Worm (Caenorhabditis elegans) whole organism, L4 larva: Measurements from ENCODE around the gene vps-53.

Experiments
- D1046.2 ChIP-seq: fragments of 200-800 bp; sonication (Bioruptor generic); IDR thresholded peaks from 2 replicates; pipeline ENCODE4 v1.3.6; 2022; ENCODE audit warnings: missing genetic modification characterization, missing compliant biosample characterization
- F10B5.3 ChIP-seq: sonication (generic microtip); optimal IDR thresholded peaks from 2 replicates; lab custom pipeline; 2016; ENCODE audit warnings: mild to moderate bottlenecking, missing genetic modification characterization, missing compliant biosample characterization
- F26F4.8 ChIP-seq: fragments of 200-800 bp; sonication (Bioruptor generic); conservative IDR thresholded peaks from 2 replicates; pipeline ENCODE4 v1.3.6; 2022; ENCODE audit warnings: missing genetic modification characterization, missing compliant biosample characterization
- F37D6.2 ChIP-seq: sonication (generic microtip); optimal IDR thresholded peaks from 2 replicates; lab custom pipeline; 2016; ENCODE audit warnings: mild to moderate bottlenecking, missing genetic modification characterization, missing compliant biosample characterization
- F49E8.2 ChIP-seq: sonication (generic microtip); optimal IDR thresholded peaks from 2 replicates; lab custom pipeline; 2016; ENCODE audit warnings: missing compliant biosample characterization, mild to moderate bottlenecking, missing genetic modification characterization, borderline replicate concordance
- R02D3.7 ChIP-seq: fragments of 150-350 bp; sonication (generic microtip); optimal IDR thresholded peaks from 3 replicates; lab custom pipeline; 2014; ENCODE audit warnings: missing biosample characterization, missing genetic modification characterization
- T26A8.4 ChIP-seq: fragments of 200-800 bp; sonication (Bioruptor generic); IDR thresholded peaks from 2 replicates; pipeline ENCODE4 v1.3.6; 2022; ENCODE audit warnings: missing genetic modification characterization, missing compliant biosample characterization
- Y48G9A.11 ChIP-seq: fragments of 200-800 bp; sonication (Bioruptor generic); IDR thresholded peaks from 2 replicates; pipeline ENCODE4 v1.3.6; 2022; ENCODE audit warnings: missing genetic modification reagents, missing genetic modification characterization, missing compliant biosample characterization
- Y5F2A.4 ChIP-seq: fragments of 200-800 bp; sonication (Bioruptor generic); optimal IDR thresholded peaks from 2 replicates; lab custom pipeline; 2018; ENCODE audit warnings: mild to moderate bottlenecking, missing genetic modification characterization, missing compliant biosample characterization
- Y75B8A.6 ChIP-seq: fragments of 200-800 bp; sonication (Bioruptor generic); IDR thresholded peaks from 2 replicates; pipeline ENCODE4 v1.3.6; 2022; ENCODE audit warnings: missing genetic modification reagents, missing genetic modification characterization, missing compliant biosample characterization
- ZK337.2 ChIP-seq: fragments of 200-800 bp; sonication (Bioruptor generic); IDR thresholded peaks from 2 replicates; pipeline ENCODE4 v1.3.6; 2022; ENCODE audit warnings: missing genetic modification reagents, missing genetic modification characterization, missing compliant biosample characterization
- ZK546.5 ChIP-seq, 2 experiments: sonication (generic microtip); optimal IDR thresholded peaks; 2 replicates each; lab custom pipeline; 2017; ENCODE audit warnings: missing biosample characterization in 2 of 2, missing genetic modification characterization in 2 of 2
- aly-2 ChIP-seq: sonication (generic microtip); optimal IDR thresholded peaks from 2 replicates; lab custom pipeline; 2018; ENCODE audit warnings: missing biosample characterization, missing genetic modification characterization
- attf-4 ChIP-seq: sonication (generic microtip); optimal IDR thresholded peaks from 3 replicates; lab custom pipeline; 2017; ENCODE audit warnings: missing biosample characterization, missing genetic modification characterization
- ceh-32 ChIP-seq: sonication (generic microtip); optimal IDR thresholded peaks from 2 replicates; lab custom pipeline; 2016; ENCODE audit warnings: mild to moderate bottlenecking, missing genetic modification characterization, missing compliant biosample characterization; ENCODE audit not compliant: poor library complexity
- ces-1 ChIP-seq: fragments of 150-350 bp; sonication (generic microtip); optimal IDR thresholded peaks from 4 replicates; lab custom pipeline; 2014; ENCODE audit warnings: missing biosample characterization, missing genetic modification reagents, missing genetic modification characterization
- cey-2 ChIP-seq: sonication (generic microtip); optimal IDR thresholded peaks from 3 replicates; lab custom pipeline; 2017; ENCODE audit warnings: missing genetic modification characterization, mild to moderate bottlenecking, missing compliant biosample characterization, antibody characterized with exemption, borderline replicate concordance; ENCODE audit not compliant: insufficient read depth
- daf-12 ChIP-seq: fragments of 150-350 bp; optimal IDR thresholded peaks from 2 replicates; lab custom pipeline; 2014; ENCODE audit warnings: missing biosample characterization, missing genetic modification reagents, missing genetic modification characterization
- daf-16 ChIP-seq, 3 experiments: sonication (generic microtip); optimal IDR thresholded peaks; 2 replicates each; lab custom pipeline; 2016 to 2017; ENCODE audit warnings: missing genetic modification characterization in 3 of 3, missing genetic modification reagents in 3 of 3, mild to moderate bottlenecking in 2 of 3, missing compliant biosample characterization in 2 of 3, missing biosample characterization in 1 of 3, moderate library complexity in 1 of 3
- dmd-6 ChIP-seq: fragments of 200-800 bp; sonication (Bioruptor generic); IDR thresholded peaks from 2 replicates; pipeline ENCODE4 v1.3.6; 2022; ENCODE audit warnings: missing genetic modification reagents, missing genetic modification characterization, missing compliant biosample characterization
- dmd-9 ChIP-seq: fragments of 200-800 bp; sonication (Bioruptor generic); IDR thresholded peaks from 2 replicates; pipeline ENCODE4 v1.3.6; 2022; ENCODE audit warnings: missing genetic modification reagents, missing genetic modification characterization, missing compliant biosample characterization
- duxl-1 ChIP-seq: sonication (generic microtip); optimal IDR thresholded peaks from 2 replicates; lab custom pipeline; 2016; ENCODE audit warnings: mild to moderate bottlenecking, missing genetic modification characterization, moderate library complexity, missing compliant biosample characterization; ENCODE audit not compliant: poor library complexity
- dve-1 ChIP-seq: sonication (generic microtip); optimal IDR thresholded peaks from 2 replicates; lab custom pipeline; 2017; ENCODE audit warnings: antibody characterized with exemption, mild to moderate bottlenecking, missing genetic modification characterization, missing compliant biosample characterization; ENCODE audit not compliant: insufficient read depth
- fos-1 ChIP-seq: fragments of 150-350 bp; optimal IDR thresholded peaks from 2 replicates; lab custom pipeline; 2014; ENCODE audit warnings: missing biosample characterization, missing genetic modification characterization
- hlh-11 ChIP-seq: fragments of 200-800 bp; sonication (Bioruptor generic); optimal IDR thresholded peaks from 2 replicates; lab custom pipeline; 2018; ENCODE audit warnings: mild to moderate bottlenecking, missing genetic modification characterization, missing compliant biosample characterization
- hmg-1.1 ChIP-seq: fragments of 200-800 bp; sonication (Bioruptor generic); IDR thresholded peaks from 2 replicates; pipeline ENCODE4 v1.3.6; 2022; ENCODE audit warnings: missing genetic modification reagents, missing genetic modification characterization, missing compliant biosample characterization
- jun-1 ChIP-seq: fragments of 150-350 bp; optimal IDR thresholded peaks from 2 replicates; lab custom pipeline; 2014; ENCODE audit warnings: missing biosample characterization, missing genetic modification reagents, missing genetic modification characterization
- lim-7 ChIP-seq: fragments of 200-800 bp; sonication (Bioruptor generic); IDR thresholded peaks from 2 replicates; pipeline ENCODE4 v1.3.6; 2022; ENCODE audit warnings: missing genetic modification characterization, missing compliant biosample characterization
- lin-1 ChIP-seq: fragments of 200-800 bp; sonication (Bioruptor generic); IDR thresholded peaks from 2 replicates; pipeline ENCODE4 v1.3.6; 2022; ENCODE audit warnings: missing genetic modification reagents, missing genetic modification characterization, missing compliant biosample characterization
- lin-13 ChIP-seq: fragments of 150-350 bp; optimal IDR thresholded peaks from 2 replicates; lab custom pipeline; 2014; ENCODE audit warnings: missing biosample characterization, missing genetic modification reagents, missing genetic modification characterization
- lin-29 ChIP-seq: fragments of 200-800 bp; sonication (Bioruptor generic); IDR thresholded peaks from 2 replicates; pipeline ENCODE4 v1.3.6; 2022; ENCODE audit warnings: missing genetic modification reagents, missing genetic modification characterization, missing compliant biosample characterization
- lin-38 ChIP-seq: fragments of 200-800 bp; sonication (Bioruptor generic); IDR thresholded peaks from 2 replicates; pipeline ENCODE4 v1.3.6; 2022; ENCODE audit warnings: missing genetic modification reagents, missing genetic modification characterization, missing compliant biosample characterization
- lir-3 ChIP-seq: sonication (generic microtip); optimal IDR thresholded peaks from 2 replicates; lab custom pipeline; 2016; ENCODE audit warnings: mild to moderate bottlenecking, missing genetic modification characterization, missing compliant biosample characterization
- lsy-2 ChIP-seq, 2 experiments: fragments of 150-350 bp in 1 of 2; sonication (generic microtip) in 1 of 2; optimal IDR thresholded peaks; 2 replicates each; lab custom pipeline; 2014 to 2017; ENCODE audit warnings: missing biosample characterization in 2 of 2, missing genetic modification characterization in 2 of 2
- madf-5 ChIP-seq, 2 experiments: fragments of 200-800 bp; sonication (Bioruptor generic); IDR thresholded peaks; 2 replicates each; pipeline ENCODE4 v1.3.6; 2022; ENCODE audit warnings: missing compliant biosample characterization in 2 of 2, missing genetic modification characterization in 2 of 2
- madf-9 ChIP-seq: fragments of 200-800 bp; sonication (Bioruptor generic); conservative IDR thresholded peaks from 2 replicates; pipeline ENCODE4 v1.3.6; 2022; ENCODE audit warnings: missing genetic modification reagents, missing genetic modification characterization, missing compliant biosample characterization
- mdt-29 ChIP-seq: fragments of 200-800 bp; sonication (Bioruptor generic); IDR thresholded peaks from 2 replicates; pipeline ENCODE4 v1.3.6; 2022; ENCODE audit warnings: missing genetic modification reagents, missing genetic modification characterization, missing compliant biosample characterization
- mes-2 ChIP-seq: sonication (generic microtip); optimal IDR thresholded peaks from 2 replicates; lab custom pipeline; 2016; ENCODE audit warnings: missing genotype, mild to moderate bottlenecking, missing genetic modification characterization, missing compliant biosample characterization; ENCODE audit not compliant: poor library complexity, severe bottlenecking
- mxl-3 ChIP-seq: fragments of 200-800 bp; sonication (Bioruptor generic); optimal IDR thresholded peaks from 2 replicates; lab custom pipeline; 2018; ENCODE audit warnings: mild to moderate bottlenecking, missing genetic modification characterization, missing compliant biosample characterization
- nhr-11 ChIP-seq: fragments of 150-350 bp; optimal IDR thresholded peaks from 2 replicates; lab custom pipeline; 2014; ENCODE audit warnings: missing biosample characterization, missing genetic modification characterization
- nhr-111 ChIP-seq: fragments of 200-800 bp; sonication (Bioruptor generic); optimal IDR thresholded peaks from 2 replicates; lab custom pipeline; 2018; ENCODE audit warnings: mild to moderate bottlenecking, missing genetic modification characterization, missing compliant biosample characterization
- nhr-48 ChIP-seq: sonication (generic microtip); optimal IDR thresholded peaks from 2 replicates; lab custom pipeline; 2016; ENCODE audit warnings: mild to moderate bottlenecking, missing genetic modification characterization, missing compliant biosample characterization
- nhr-76 ChIP-seq: fragments of 150-350 bp; optimal IDR thresholded peaks from 2 replicates; lab custom pipeline; 2014; ENCODE audit warnings: missing biosample characterization, missing genetic modification characterization
- php-3 ChIP-seq: fragments of 200-800 bp; sonication (Bioruptor generic); IDR thresholded peaks from 2 replicates; pipeline ENCODE4 v1.3.6; 2022; ENCODE audit warnings: missing genetic modification reagents, missing genetic modification characterization, missing compliant biosample characterization
- pqm-1 ChIP-seq: sonication (generic microtip); optimal IDR thresholded peaks from 2 replicates; lab custom pipeline; 2017; ENCODE audit warnings: missing biosample characterization, missing genetic modification characterization
- set-16 ChIP-seq: fragments of 200-800 bp; sonication (Bioruptor generic); IDR thresholded peaks from 2 replicates; pipeline ENCODE4 v1.3.6; 2022; ENCODE audit warnings: missing genetic modification reagents, missing genetic modification characterization, missing compliant biosample characterization
- unc-130 ChIP-seq: sonication (generic microtip); optimal IDR thresholded peaks from 2 replicates; lab custom pipeline; 2016; ENCODE audit warnings: missing genetic modification reagents, missing genetic modification characterization, missing compliant biosample characterization

Gene vps-53

DNA sequence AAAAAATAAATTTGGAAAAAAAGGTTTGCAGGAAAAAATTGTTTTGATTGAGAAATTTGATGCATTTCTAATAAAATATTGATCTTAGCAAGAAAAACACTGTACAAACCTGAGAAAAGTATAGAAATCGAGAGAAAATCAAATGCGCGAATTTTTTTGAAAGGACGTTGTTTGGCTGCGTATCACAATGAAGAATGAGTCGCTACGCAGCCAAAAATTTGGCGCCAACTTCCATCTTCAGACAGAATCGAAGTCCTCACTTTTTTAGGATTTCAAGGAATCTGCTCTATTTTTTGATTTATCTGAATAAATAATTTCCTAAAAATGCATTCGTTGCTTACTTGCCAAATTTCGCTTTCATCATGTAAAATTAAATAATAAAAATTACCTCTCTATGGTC, 10.6 kb downstream of the vps-53 start:
- no peak for TF ChIP-seq F37D6.2 (tag; lab: Kevin White, UChicago)
- no peak for TF ChIP-seq lir-3 (tag; lab: Kevin White, UChicago)
- TF ChIP-seq Y75B8A.6 (GFP tag; lab: Robert Waterston, UW), result no peak
- TF ChIP-seq lsy-2 (tag; optimal IDR thresholded peaks at IDR 0.05; lab: Kevin White, UChicago), result no peak
- no peak for TF ChIP-seq hlh-11 (tag; lab: Kevin White, UChicago)
- TF ChIP-seq madf-9 (GFP tag; lab: Robert Waterston, UW), result no peak
- TF ChIP-seq lin-29 (GFP tag; lab: Robert Waterston, UW), result no peak
- no peak for TF ChIP-seq jun-1 (tag; lab: Kevin White, UChicago)
- no peak for TF ChIP-seq lin-13 (GFP tag; lab: Kevin White, UChicago)
- TF ChIP-seq nhr-111 (GFP tag; lab: Kevin White, UChicago), result no peak
- peak; percentile 35 for TF ChIP-seq F49E8.2 (tag; lab: Kevin White, UChicago)
- no peak for TF ChIP-seq set-16 (GFP tag; lab: Robert Waterston, UW)
- no peak for TF ChIP-seq ZK546.5 (tag; optimal IDR thresholded peaks at IDR 0.05; lab: Kevin White, UChicago)
- no peak for TF ChIP-seq ceh-32 (tag; lab: Kevin White, UChicago)
- TF ChIP-seq lim-7 (GFP tag; lab: Robert Waterston, UW), result no peak
- no peak for TF ChIP-seq pqm-1
- TF ChIP-seq php-3, result no peak
- TF ChIP-seq F10B5.3 (tag; lab: Kevin White, UChicago), result no peak
- TF ChIP-seq fos-1 (tag; lab: Kevin White, UChicago), result no peak
- TF ChIP-seq nhr-76 (tag; lab: Kevin White, UChicago), result no peak
- no peak for TF ChIP-seq mdt-29 (GFP tag; lab: Robert Waterston, UW)
- no peak for TF ChIP-seq duxl-1 (tag; lab: Kevin White, UChicago)
- no peak for TF ChIP-seq nhr-48
- no peak for TF ChIP-seq madf-5 (GFP tag; IDR thresholded peaks at IDR 0.05; lab: Robert Waterston, UW)
- peak; percentile 71 for TF ChIP-seq unc-130 (GFP tag; lab: Kevin White, UChicago)
- TF ChIP-seq dmd-6 (GFP tag; lab: Robert Waterston, UW), result no peak
- TF ChIP-seq daf-12 (tag; lab: Kevin White, UChicago), result no peak
- TF ChIP-seq D1046.2, result no peak
- TF ChIP-seq Y48G9A.11 (GFP tag; lab: Robert Waterston, UW), result 0 out of 2 replicates have a peak, but pooled peaks have one; percentile 34
- no peak for TF ChIP-seq cey-2 (tag; lab: Kevin White, UChicago)
- TF ChIP-seq F26F4.8 (GFP tag; lab: Robert Waterston, UW), result no peak
- TF ChIP-seq lin-38 (GFP tag; lab: Robert Waterston, UW), result peak; percentile 62

DNA sequence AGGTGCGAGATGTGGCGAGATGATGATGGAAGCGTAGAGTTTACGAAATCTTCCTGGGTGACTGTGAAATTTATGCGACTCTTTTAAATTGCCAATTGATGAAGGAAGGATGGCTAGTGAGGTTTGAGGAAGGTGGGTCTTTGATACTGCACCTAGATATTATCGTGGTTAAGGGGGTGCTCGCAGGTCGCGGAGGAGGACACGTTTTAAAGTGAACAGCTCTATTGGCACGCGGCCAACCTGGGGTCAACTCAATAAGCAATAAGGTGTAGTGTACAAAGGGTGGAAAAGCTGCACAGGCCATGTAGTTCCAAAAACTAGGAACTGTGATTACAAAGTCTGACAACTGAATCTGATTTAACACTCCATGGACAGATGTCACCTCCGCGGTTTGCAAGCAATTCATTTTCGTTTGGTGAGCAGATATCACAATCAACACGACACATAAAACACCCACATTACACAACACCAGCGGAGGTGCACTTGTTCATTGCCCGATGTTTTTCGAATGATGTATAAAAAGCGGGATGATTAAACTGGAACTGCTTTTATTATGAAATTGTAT, 11.9 kb downstream of the vps-53 start:
- TF ChIP-seq lin-38 (GFP tag; lab: Robert Waterston, UW) (peak; percentile 49), F49E8.2 (tag; lab: Kevin White, UChicago) (peak; percentile 40), hmg-1.1 (GFP tag; lab: Robert Waterston, UW) (no peak), aly-2 (no peak), ces-1 (GFP tag; lab: Kevin White, UChicago) (no peak), nhr-11 (tag; lab: Kevin White, UChicago) (no peak), daf-12 (tag; lab: Kevin White, UChicago) (no peak), T26A8.4 (GFP tag; lab: Robert Waterston, UW) (no peak), unc-130 (GFP tag; lab: Kevin White, UChicago) (no peak), daf-16 (GFP tag; optimal IDR thresholded peaks at IDR 0.05; lab: Kevin White, UChicago) (no peak), daf-16 (tag; optimal IDR thresholded peaks at IDR 0.05; lab: Kevin White, UChicago) (no peak), nhr-76 (tag; lab: Kevin White, UChicago) (no peak), R02D3.7 (tag; lab: Kevin White, UChicago) (no peak), lin-1 (GFP tag; lab: Robert Waterston, UW) (peak; percentile 38; the same call in 1 of the 2 replicates), mxl-3 (GFP tag; lab: Kevin White, UChicago) (no peak), ZK337.2 (no peak), cey-2 (tag; lab: Kevin White, UChicago) (no peak), attf-4 (tag; lab: Kevin White, UChicago) (no peak), dve-1 (no peak), dmd-9 (GFP tag; lab: Robert Waterston, UW) (no peak), Y5F2A.4 (no peak), madf-5 (GFP tag; IDR thresholded peaks at IDR 0.05; lab: Robert Waterston, UW) (0 out of 4 replicates have a peak, but pooled peaks of 1 of the 2 experiments have one; percentile 28), lsy-2 (tag; optimal IDR thresholded peaks at IDR 0.05; lab: Kevin White, UChicago) (no peak), Y75B8A.6 (GFP tag; lab: Robert Waterston, UW) (no peak), mes-2 (tag; lab: Kevin White, UChicago) (no peak), madf-9 (GFP tag; lab: Robert Waterston, UW) (no peak)
